Worm (Caenorhabditis elegans): Measurements from ENCODE around the gene str-30.

Gene str-30

DNA sequence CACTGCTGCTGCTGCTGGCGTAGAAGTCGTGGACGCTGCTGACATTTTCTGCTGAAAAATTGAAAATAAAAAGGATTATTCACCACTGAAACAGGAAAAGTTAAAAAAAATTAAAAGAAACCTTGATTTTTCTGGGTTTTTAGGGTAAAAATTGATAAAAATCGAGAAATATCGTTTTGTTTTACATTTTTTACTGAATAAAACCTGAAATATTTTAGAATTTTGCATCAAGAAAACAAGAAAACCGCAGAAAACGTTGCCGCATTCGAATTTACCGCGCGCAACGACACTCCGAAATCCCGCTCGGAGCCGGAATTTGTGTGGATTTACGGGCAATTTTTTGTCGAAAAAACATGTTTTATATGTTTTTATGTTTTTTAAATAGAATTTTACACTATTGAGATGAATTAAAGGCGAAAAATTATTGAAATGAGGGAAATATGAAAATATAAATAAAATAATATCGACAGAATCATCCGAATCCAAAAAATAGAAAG is 34.6 kb downstream of the str-30 start, which contains the start of gene chk-1 (continued):
- TF ChIP-seq pbrm-1 (GFP tag; IDR thresholded peaks at IDR 0.05) = no peak

ce11 chrV:3760839-3761238 is 36.0 kb downstream of the str-30 start, which contains the start of gene oac-55:
TSS of gene oac-55 (plus strand) at chrV:3761139.
- TF ChIP-seq rpc-1 (optimal IDR thresholded peaks at IDR 0.05) (no peak), rpc-1 (tag; optimal IDR thresholded peaks at IDR 0.05) (no peak), ceh-91 (GFP tag; IDR thresholded peaks at IDR 0.05) (no peak), F55B11.4 (tag; optimal IDR thresholded peaks at IDR 0.05; ENCODE audit: borderline replicate concordance, insufficient read depth) (no peak), hlh-26 (GFP tag; conservative IDR thresholded peaks at IDR 0.05) (no peak), tlf-1 (GFP tag; optimal IDR thresholded peaks at IDR 0.05) (no peak), fkh-3 (tag; optimal IDR thresholded peaks at IDR 0.05) (no peak), lin-54 (GFP tag; optimal IDR thresholded peaks at IDR 0.05) (no peak), die-1 (tag; optimal IDR thresholded peaks at IDR 0.05) (no peak), snpc-1.3 (tag; optimal IDR thresholded peaks at IDR 0.05; ENCODE audit: insufficient read depth) (no peak), tbp1 (GFP tag; optimal IDR thresholded peaks at IDR 0.05) (no peak), aptf-2 (GFP tag; conservative IDR thresholded peaks at IDR 0.05) (no peak), mxl-1 (tag; optimal IDR thresholded peaks at IDR 0.05) (no peak), C06A6.2 (GFP tag; conservative IDR thresholded peaks at IDR 0.05) (no peak), ceh-58 (GFP tag; IDR thresholded peaks at IDR 0.05) (no peak), sptf-2 (GFP tag; optimal IDR thresholded peaks at IDR 0.05) (no peak)

DNA sequence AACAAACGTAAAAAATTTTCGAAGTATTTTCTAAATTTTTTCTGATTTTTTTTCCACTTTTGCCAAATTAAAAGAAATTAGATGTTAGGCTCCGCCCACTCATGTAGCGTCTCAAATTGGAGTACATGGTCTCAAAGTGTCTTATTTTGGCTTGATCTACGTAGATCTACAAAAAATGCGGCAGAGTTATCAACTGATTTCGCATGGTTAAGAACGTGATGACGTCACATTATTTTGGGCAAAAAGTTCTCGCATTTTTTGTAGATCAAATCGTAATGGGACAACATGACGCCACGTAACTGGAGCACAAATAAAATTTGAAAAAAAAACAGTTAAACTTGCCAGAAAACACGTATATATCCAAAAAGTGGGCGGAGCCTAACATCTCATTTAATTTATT is 37.0 kb downstream of the str-30 start:
- no peak for TF ChIP-seq athp-1 (tag; optimal IDR thresholded peaks at IDR 0.05)
- TF ChIP-seq him-1 (tag; optimal IDR thresholded peaks at IDR 0.05) = no peak
- TF ChIP-seq hmg-20 (GFP tag; IDR thresholded peaks at IDR 0.05) = no peak
- no peak for TF ChIP-seq snpc-3.4 (tag; optimal IDR thresholded peaks at IDR 0.05)
- TF ChIP-seq F23B12.7 (tag; optimal IDR thresholded peaks at IDR 0.05; ENCODE audit: insufficient read depth) = no peak
- TF ChIP-seq K11D2.4 (GFP tag; IDR thresholded peaks at IDR 0.05) = no peak
- TF ChIP-seq sdz-38 (tag; optimal IDR thresholded peaks at IDR 0.05) = no peak
- TF ChIP-seq aptf-2 (GFP tag; conservative IDR thresholded peaks at IDR 0.05) = no peak
- no peak for TF ChIP-seq lsy-27 (tag; optimal IDR thresholded peaks at IDR 0.05; ENCODE audit: borderline replicate concordance, insufficient read depth)
- TF ChIP-seq nhr-80 (tag; optimal IDR thresholded peaks at IDR 0.05) = no peak
- TF ChIP-seq let-607 (tag; optimal IDR thresholded peaks at IDR 0.05) = no peak
- no peak for TF ChIP-seq rpc-1 (optimal IDR thresholded peaks at IDR 0.05)
- no peak for TF ChIP-seq rpc-1 (tag; optimal IDR thresholded peaks at IDR 0.05)
- no peak for TF ChIP-seq cebp-1 (GFP tag; IDR thresholded peaks at IDR 0.05)
- TF ChIP-seq cebp-1 (tag; optimal IDR thresholded peaks at IDR 0.05) = no peak

ce11 chrV:3766904-3767303 is 42.0 kb downstream of the str-30 start, which contains the start of gene Y39H10A.1:
TSS of gene Y39H10A.1 (plus strand) at chrV:3767204.
- TF ChIP-seq F39B2.1 (GFP tag; IDR thresholded peaks at IDR 0.05) (no peak), lsl-1 (GFP tag; optimal IDR thresholded peaks at IDR 0.05) (no peak), ztf-6 (GFP tag; IDR thresholded peaks at IDR 0.05) (no peak), mes-4 (tag; optimal IDR thresholded peaks at IDR 0.05) (no peak), ceh-79 (tag; optimal IDR thresholded peaks at IDR 0.05) (no peak), nhr-90 (tag; optimal IDR thresholded peaks at IDR 0.05) (no peak), attf-6 (GFP tag; IDR thresholded peaks at IDR 0.05) (no peak), ets-4 (GFP tag; optimal IDR thresholded peaks at IDR 0.05) (no peak), lir-1 (GFP tag; conservative IDR thresholded peaks at IDR 0.05) (no peak), Y53G8AR.9 (GFP tag; conservative IDR thresholded peaks at IDR 0.05) (no peak), xnd-1 (tag; optimal IDR thresholded peaks at IDR 0.05) (no peak), snpc-3.4 (tag; optimal IDR thresholded peaks at IDR 0.05) (no peak)
